Worm (Caenorhabditis elegans) whole organism, late embryonic: Measurements from ENCODE around the gene R160.5.

Experiments used
- C08G9.2 ChIP-seq: sonication (generic microtip); optimal IDR thresholded peaks from 2 replicates; lab custom pipeline; 2016; ENCODE audit warnings: mild to moderate bottlenecking, missing genetic modification characterization, moderate library complexity, missing compliant biosample characterization
- C38D4.7 ChIP-seq: fragments of 200-800 bp; sonication (Bioruptor generic); optimal IDR thresholded peaks from 2 replicates; lab custom pipeline; 2018; ENCODE audit warnings: mild to moderate bottlenecking, missing genetic modification characterization, moderate library complexity, missing compliant biosample characterization
- ahr-1 ChIP-seq: sonication (generic microtip); optimal IDR thresholded peaks from 2 replicates; lab custom pipeline; 2016; ENCODE audit warnings: missing genetic modification characterization, missing compliant biosample characterization
- ama-1 ChIP-seq: fragments of 150-350 bp; optimal IDR thresholded peaks from 2 replicates; lab custom pipeline; 2014
- ceh-14 ChIP-seq: sonication (generic microtip); optimal IDR thresholded peaks from 2 replicates; lab custom pipeline; 2016; ENCODE audit warnings: missing genotype, missing genetic modification characterization, missing compliant biosample characterization
- ceh-19 ChIP-seq: fragments of 200-800 bp; sonication (Bioruptor generic); optimal IDR thresholded peaks from 2 replicates; lab custom pipeline; 2018; ENCODE audit warnings: mild to moderate bottlenecking, missing genetic modification characterization, missing compliant biosample characterization
- ceh-30 ChIP-seq: fragments of 150-350 bp; optimal IDR thresholded peaks from 2 replicates; lab custom pipeline; 2014; ENCODE audit warnings: missing biosample characterization, missing genetic modification characterization
- ceh-48 ChIP-seq: sonication (generic microtip); optimal IDR thresholded peaks from 2 replicates; lab custom pipeline; 2016; ENCODE audit warnings: missing genetic modification characterization, inconsistent platforms, missing compliant biosample characterization
- ceh-9 ChIP-seq: sonication (generic microtip); optimal IDR thresholded peaks from 2 replicates; lab custom pipeline; 2016; ENCODE audit warnings: mild to moderate bottlenecking, missing genetic modification characterization, inconsistent platforms, missing compliant biosample characterization
- che-1 ChIP-seq: sonication (generic microtip); optimal IDR thresholded peaks from 2 replicates; lab custom pipeline; 2016; ENCODE audit warnings: mild to moderate bottlenecking, missing genetic modification characterization, missing compliant biosample characterization
- dmd-4 ChIP-seq: sonication (generic microtip); optimal IDR thresholded peaks from 2 replicates; lab custom pipeline; 2016; ENCODE audit warnings: borderline replicate concordance, missing genetic modification characterization, missing compliant biosample characterization
- elt-4 ChIP-seq: sonication (generic microtip); optimal IDR thresholded peaks from 2 replicates; lab custom pipeline; 2016; ENCODE audit warnings: missing genetic modification characterization, missing compliant biosample characterization
- eyg-1 ChIP-seq: sonication (generic microtip); optimal IDR thresholded peaks from 2 replicates; lab custom pipeline; 2016; ENCODE audit warnings: missing genotype, missing genetic modification characterization, missing compliant biosample characterization
- fax-1 ChIP-seq: sonication (generic microtip); optimal IDR thresholded peaks from 2 replicates; lab custom pipeline; 2016; ENCODE audit warnings: missing genotype, missing genetic modification characterization, missing compliant biosample characterization
- fkh-6 ChIP-seq: sonication (generic microtip); optimal IDR thresholded peaks from 2 replicates; lab custom pipeline; 2016; ENCODE audit warnings: missing genetic modification characterization, missing compliant biosample characterization
- gmeb-2 ChIP-seq: sonication (generic microtip); optimal IDR thresholded peaks from 2 replicates; lab custom pipeline; 2016; ENCODE audit warnings: missing genetic modification characterization, inconsistent platforms, missing compliant biosample characterization
- hlh-13 ChIP-seq: fragments of 200-800 bp; sonication (Bioruptor generic); optimal IDR thresholded peaks from 2 replicates; lab custom pipeline; 2018; ENCODE audit warnings: mild to moderate bottlenecking, missing genetic modification characterization, missing compliant biosample characterization
- hlh-15 ChIP-seq: sonication (generic microtip); optimal IDR thresholded peaks from 2 replicates; lab custom pipeline; 2016; ENCODE audit warnings: missing genetic modification characterization, missing compliant biosample characterization
- hlh-30 ChIP-seq: sonication (generic microtip); optimal IDR thresholded peaks from 2 replicates; lab custom pipeline; 2017; ENCODE audit warnings: antibody characterized with exemption, missing genetic modification characterization, missing compliant biosample characterization; ENCODE audit not compliant: insufficient read depth
- hlh-6 ChIP-seq: sonication (generic microtip); optimal IDR thresholded peaks from 2 replicates; lab custom pipeline; 2016; ENCODE audit warnings: missing genotype, missing genetic modification characterization, missing compliant biosample characterization
- lim-6 ChIP-seq: sonication (generic microtip); optimal IDR thresholded peaks from 2 replicates; lab custom pipeline; 2016; ENCODE audit warnings: missing genetic modification characterization, missing compliant biosample characterization
- madf-2 ChIP-seq: sonication (generic microtip); optimal IDR thresholded peaks from 2 replicates; lab custom pipeline; 2017; ENCODE audit warnings: missing genetic modification characterization, missing compliant biosample characterization
- mec-3 ChIP-seq: sonication (generic microtip); optimal IDR thresholded peaks from 2 replicates; lab custom pipeline; 2016; ENCODE audit warnings: borderline replicate concordance, missing genetic modification characterization, missing compliant biosample characterization
- nhr-11 ChIP-seq: fragments of 150-350 bp; optimal IDR thresholded peaks from 2 replicates; lab custom pipeline; 2014; ENCODE audit warnings: missing biosample characterization, missing genetic modification characterization
- nhr-232 ChIP-seq: sonication (generic microtip); optimal IDR thresholded peaks from 2 replicates; lab custom pipeline; 2016; ENCODE audit warnings: missing genetic modification characterization, missing compliant biosample characterization
- pag-3 ChIP-seq: sonication (generic microtip); optimal IDR thresholded peaks from 2 replicates; lab custom pipeline; 2016; ENCODE audit warnings: missing compliant biosample characterization, missing genetic modification characterization, borderline replicate concordance
- pha-2 ChIP-seq: sonication (generic microtip); optimal IDR thresholded peaks from 2 replicates; lab custom pipeline; 2017; ENCODE audit warnings: mild to moderate bottlenecking, missing genetic modification characterization, missing compliant biosample characterization
- pqm-1 ChIP-seq: sonication (generic microtip); optimal IDR thresholded peaks from 2 replicates; lab custom pipeline; 2016; ENCODE audit warnings: missing genetic modification characterization, missing compliant biosample characterization
- pros-1 ChIP-seq: fragments of 150-350 bp; optimal IDR thresholded peaks from 2 replicates; lab custom pipeline; 2014; ENCODE audit warnings: missing biosample characterization, missing genetic modification reagents, missing genetic modification characterization
- ref-2 ChIP-seq: sonication (generic microtip); optimal IDR thresholded peaks from 2 replicates; lab custom pipeline; 2016; ENCODE audit warnings: missing genetic modification characterization, missing compliant biosample characterization
- rnt-1 ChIP-seq: sonication (generic microtip); optimal IDR thresholded peaks from 2 replicates; lab custom pipeline; 2016; ENCODE audit warnings: missing genetic modification characterization, missing compliant biosample characterization
- sdc-2 ChIP-seq: sonication (generic microtip); optimal IDR thresholded peaks from 2 replicates; lab custom pipeline; 2016; ENCODE audit warnings: missing genotype, missing genetic modification characterization, missing compliant biosample characterization
- syd-9 ChIP-seq: sonication (generic microtip); optimal IDR thresholded peaks from 2 replicates; lab custom pipeline; 2016; ENCODE audit warnings: mild to moderate bottlenecking, missing genetic modification characterization, moderate library complexity, missing compliant biosample characterization
- ttx-3 ChIP-seq: sonication (generic microtip); optimal IDR thresholded peaks from 2 replicates; lab custom pipeline; 2016; ENCODE audit warnings: missing genetic modification reagents, missing genetic modification characterization, missing compliant biosample characterization
- unc-42 ChIP-seq: sonication (generic microtip); optimal IDR thresholded peaks from 2 replicates; lab custom pipeline; 2016; ENCODE audit warnings: missing genotype, missing genetic modification characterization, missing compliant biosample characterization
- unc-55 ChIP-seq: sonication (generic microtip); optimal IDR thresholded peaks from 2 replicates; lab custom pipeline; 2017; ENCODE audit warnings: missing biosample characterization, missing genetic modification reagents, missing genetic modification characterization
- unc-86 ChIP-seq: sonication (generic microtip); optimal IDR thresholded peaks from 2 replicates; lab custom pipeline; 2016; ENCODE audit warnings: missing genetic modification characterization, missing compliant biosample characterization
- ztf-16 ChIP-seq: sonication (generic microtip); optimal IDR thresholded peaks from 2 replicates; lab custom pipeline; 2017; ENCODE audit warnings: missing genetic modification characterization, missing compliant biosample characterization

R160.5 gene

DNA sequence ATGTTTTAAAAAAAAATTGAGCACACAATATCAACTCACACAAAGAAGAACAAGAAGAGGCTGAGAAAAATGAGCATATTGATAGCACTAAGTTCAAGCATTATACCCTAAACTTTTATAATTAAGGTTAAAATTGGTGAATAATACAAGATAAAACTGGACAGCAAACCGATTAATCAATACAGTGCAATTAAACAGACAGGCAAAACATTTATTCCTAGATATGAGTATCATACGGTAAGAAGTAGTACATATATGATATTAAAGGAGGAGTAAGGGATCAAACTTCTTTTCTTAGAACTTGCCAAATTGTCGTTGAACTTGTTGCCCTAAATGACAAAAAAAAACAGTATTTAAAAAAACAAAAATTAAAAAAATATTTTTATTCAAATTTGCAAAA, 1.3 kb upstream of the R160.5 start, which contains the start of gene R160.14:
Gene R160.14 (minus strand): TSS at position 101 of the 400 bp plus-strand sequence.
- no peak for TF ChIP-seq unc-86
- no peak for TF ChIP-seq fax-1 (tag; lab: Kevin White, UChicago)
- no peak for TF ChIP-seq pros-1 (tag; lab: Kevin White, UChicago)
- TF ChIP-seq sdc-2, result no peak
- no peak for TF ChIP-seq C38D4.7
- TF ChIP-seq ama-1 (lab: Kevin White, UChicago), result no peak
- TF ChIP-seq ceh-19, result no peak
- TF ChIP-seq syd-9 (tag; lab: Kevin White, UChicago), result no peak
- no peak for TF ChIP-seq rnt-1 (tag; lab: Kevin White, UChicago)
- TF ChIP-seq unc-42, result no peak
- TF ChIP-seq lim-6 (tag; lab: Kevin White, UChicago), result no peak
- TF ChIP-seq dmd-4 (tag; lab: Kevin White, UChicago), result no peak
- TF ChIP-seq elt-4 (tag; lab: Kevin White, UChicago), result no peak
- TF ChIP-seq ahr-1, result no peak
- no peak for TF ChIP-seq ref-2 (tag; lab: Kevin White, UChicago)
- no peak for TF ChIP-seq nhr-232 (tag; lab: Kevin White, UChicago)
- TF ChIP-seq pag-3, result no peak
- no peak for TF ChIP-seq hlh-15 (tag; lab: Kevin White, UChicago)

DNA sequence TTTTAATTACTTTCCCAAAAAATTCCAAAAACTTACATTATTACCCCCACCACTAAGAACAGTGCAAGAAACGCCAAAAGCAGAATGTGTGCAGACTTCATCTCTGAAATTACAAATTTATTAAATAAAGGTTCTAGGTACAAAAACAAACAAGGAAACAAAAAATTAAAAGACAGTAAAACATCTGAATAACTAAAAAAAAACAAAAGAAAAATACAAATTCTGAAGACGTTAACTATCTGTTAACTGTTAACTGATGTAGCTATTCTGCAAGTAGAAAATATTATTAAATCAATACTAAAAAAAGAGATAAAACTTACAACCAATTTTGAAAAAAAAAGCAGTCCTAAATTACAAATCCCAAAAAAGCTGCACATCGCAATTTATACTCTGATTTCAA, 757 bp upstream of the R160.5 start, which contains the start of gene R160.13:
Gene R160.13 (minus strand): TSS at position 101 of the 400 bp plus-strand sequence.
- TF ChIP-seq ref-2 (tag; lab: Kevin White, UChicago) (no peak), hlh-6 (tag; lab: Kevin White, UChicago) (no peak), fkh-6 (tag; lab: Kevin White, UChicago) (no peak), pag-3 (no peak), ceh-48 (tag; lab: Kevin White, UChicago) (no peak), madf-2 (tag; lab: Kevin White, UChicago) (no peak), elt-4 (tag; lab: Kevin White, UChicago) (no peak), nhr-11 (tag; lab: Kevin White, UChicago) (no peak), ama-1 (lab: Kevin White, UChicago) (no peak), eyg-1 (tag; lab: Kevin White, UChicago) (no peak), unc-55 (GFP tag; lab: Kevin White, UChicago) (no peak), unc-86 (no peak), ceh-19 (no peak), ceh-30 (tag; lab: Kevin White, UChicago) (no peak), ttx-3 (tag; lab: Kevin White, UChicago) (no peak)

DNA sequence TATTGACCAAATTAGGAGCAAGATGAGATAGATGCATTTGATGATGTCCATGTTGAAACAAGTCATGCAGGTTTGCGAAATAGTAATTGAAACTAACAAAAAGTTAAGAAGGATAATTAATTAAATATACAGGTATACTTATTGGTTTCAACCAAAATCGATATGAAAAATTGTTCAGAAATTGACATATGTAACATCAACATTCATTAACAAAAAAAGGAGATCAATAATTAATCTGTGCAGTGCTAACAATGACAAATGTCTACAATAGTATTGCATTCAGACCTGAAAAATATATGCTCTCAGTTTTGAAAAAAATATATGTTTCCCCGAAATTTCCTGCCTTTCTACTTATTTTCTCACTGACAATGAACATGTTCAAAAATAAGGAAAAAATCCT, 1.9 kb downstream of the R160.5 start, which contains the start of gene R160.4:
Gene R160.4 (minus strand): TSS at position 101 of the 400 bp plus-strand sequence.
- TF ChIP-seq syd-9 (tag; lab: Kevin White, UChicago), result no peak
- no peak for TF ChIP-seq hlh-30 (tag; lab: Kevin White, UChicago)
- TF ChIP-seq C08G9.2 (tag; lab: Kevin White, UChicago), result no peak
- no peak for TF ChIP-seq hlh-13 (GFP tag; lab: Kevin White, UChicago)
- TF ChIP-seq ref-2 (tag; lab: Kevin White, UChicago), result no peak
- TF ChIP-seq ceh-30 (tag; lab: Kevin White, UChicago), result no peak
- TF ChIP-seq che-1 (tag; lab: Kevin White, UChicago), result no peak
- TF ChIP-seq mec-3 (tag; lab: Kevin White, UChicago), result no peak
- TF ChIP-seq hlh-15 (tag; lab: Kevin White, UChicago), result no peak
- no peak for TF ChIP-seq pha-2 (tag; lab: Kevin White, UChicago)

DNA sequence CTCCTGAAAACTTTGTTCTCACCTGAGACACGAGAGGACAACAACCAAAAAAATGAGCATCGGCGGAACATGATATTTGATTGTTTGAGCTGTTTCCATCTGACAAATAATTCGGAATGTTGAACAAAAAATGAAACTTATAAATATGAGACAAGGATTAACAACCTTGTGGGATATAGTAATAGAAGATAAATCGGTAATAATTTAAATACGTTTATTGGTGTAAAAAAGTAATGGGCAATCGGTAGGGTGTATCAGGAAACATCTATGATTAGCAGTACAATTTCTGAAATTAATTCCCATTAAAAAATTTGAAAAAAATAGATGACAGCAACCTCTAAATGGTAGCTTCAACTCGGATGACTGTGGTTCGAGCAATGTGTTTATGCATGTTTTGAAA, 3.2 kb downstream of the R160.5 start, which contains the start of gene R160.10:
Gene R160.10 (minus strand): TSS at position 101 of the 400 bp plus-strand sequence.
- TF ChIP-seq mec-3 (tag; lab: Kevin White, UChicago) (no peak), ceh-9 (tag; lab: Kevin White, UChicago) (no peak), hlh-13 (GFP tag; lab: Kevin White, UChicago) (no peak), gmeb-2 (tag; lab: Kevin White, UChicago) (no peak), ama-1 (lab: Kevin White, UChicago) (no peak), pqm-1 (no peak), C08G9.2 (tag; lab: Kevin White, UChicago) (no peak), unc-42 (no peak), ceh-14 (no peak), ztf-16 (tag; lab: Kevin White, UChicago) (no peak), hlh-6 (tag; lab: Kevin White, UChicago) (no peak)
